Worm (Caenorhabditis elegans) whole organism, midembryonic: ENCODE results near the gene ttr-43.

Experiments used
- flt-1 ChIP-seq: fragments of 200-800 bp; sonication (Bioruptor generic); IDR thresholded peaks from 2 replicates; pipeline ENCODE4 v1.3.6; 2022; ENCODE audit warnings: missing genetic modification characterization, missing compliant biosample characterization
- ref-1 ChIP-seq: fragments of 200-800 bp; sonication (Bioruptor generic); conservative IDR thresholded peaks from 2 replicates; pipeline ENCODE4 v1.3.6; 2022; ENCODE audit warnings: missing genetic modification reagents, missing genetic modification characterization, missing compliant biosample characterization

DNA sequence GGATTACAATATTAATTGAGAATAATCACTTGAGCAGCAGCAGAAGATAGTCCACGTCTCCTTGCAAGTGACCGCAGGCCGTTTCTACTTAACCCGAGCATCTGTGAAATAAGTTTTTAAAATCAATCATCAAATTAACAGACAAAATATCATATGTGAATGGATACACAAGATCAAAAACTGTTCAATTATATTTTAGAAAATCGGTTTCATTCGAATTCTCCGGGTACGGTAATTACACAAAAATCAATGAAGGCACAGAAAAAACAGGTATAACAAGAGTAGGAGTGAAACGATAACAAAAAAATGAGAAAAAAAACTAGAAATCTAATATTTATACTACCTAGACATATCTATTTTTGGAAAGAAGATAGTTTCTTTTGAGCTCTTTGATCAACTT lies 5.7 kb upstream of the ttr-43 start, which contains the start of gene mma-1:
- TF ChIP-seq flt-1 (GFP tag; lab: Robert Waterston, UW) (no peak), ref-1 (GFP tag; lab: Robert Waterston, UW) (no peak)
